Worm (Caenorhabditis elegans) whole organism, L4 larva: Measurements from ENCODE around the gene clec-218.

Experiments
- F37D6.2 ChIP-seq: sonication (generic microtip); optimal IDR thresholded peaks from 2 replicates; lab custom pipeline; 2016; ENCODE audit warnings: mild to moderate bottlenecking, missing genetic modification characterization, missing compliant biosample characterization
- F44E2.7 ChIP-seq: fragments of 200-800 bp; sonication (Bioruptor generic); IDR thresholded peaks from 2 replicates; pipeline ENCODE4 v2.1.2; 2022; ENCODE audit warnings: missing genetic modification characterization, missing compliant biosample characterization
- F49E8.2 ChIP-seq: sonication (generic microtip); optimal IDR thresholded peaks from 2 replicates; lab custom pipeline; 2016; ENCODE audit warnings: missing compliant biosample characterization, mild to moderate bottlenecking, missing genetic modification characterization, borderline replicate concordance
- R02D3.7 ChIP-seq: fragments of 150-350 bp; sonication (generic microtip); optimal IDR thresholded peaks from 3 replicates; lab custom pipeline; 2014; ENCODE audit warnings: missing biosample characterization, missing genetic modification characterization
- T20F7.1 ChIP-seq: fragments of 200-800 bp; sonication (Bioruptor generic); optimal IDR thresholded peaks from 2 replicates; lab custom pipeline; 2018; ENCODE audit warnings: mild to moderate bottlenecking, missing genetic modification characterization, missing compliant biosample characterization
- T26A8.4 ChIP-seq: fragments of 200-800 bp; sonication (Bioruptor generic); IDR thresholded peaks from 2 replicates; pipeline ENCODE4 v1.3.6; 2022; ENCODE audit warnings: missing genetic modification characterization, missing compliant biosample characterization
- Y75B8A.6 ChIP-seq: fragments of 200-800 bp; sonication (Bioruptor generic); IDR thresholded peaks from 2 replicates; pipeline ENCODE4 v1.3.6; 2022; ENCODE audit warnings: missing genetic modification reagents, missing genetic modification characterization, missing compliant biosample characterization
- ZK546.5 ChIP-seq, 2 experiments: sonication (generic microtip); optimal IDR thresholded peaks; 2 replicates each; lab custom pipeline; 2017; ENCODE audit warnings: missing biosample characterization in 2 of 2, missing genetic modification characterization in 2 of 2
- aha-1 ChIP-seq: fragments of 150-350 bp; peaks from one replicate; lab custom pipeline; 2014; ENCODE audit warnings: missing biosample characterization, missing genetic modification characterization
- ceh-82 ChIP-seq: sonication (generic microtip); optimal IDR thresholded peaks from 2 replicates; lab custom pipeline; 2017; ENCODE audit warnings: missing biosample characterization, missing genetic modification characterization
- cey-2 ChIP-seq: sonication (generic microtip); optimal IDR thresholded peaks from 3 replicates; lab custom pipeline; 2017; ENCODE audit warnings: missing genetic modification characterization, mild to moderate bottlenecking, missing compliant biosample characterization, antibody characterized with exemption, borderline replicate concordance; ENCODE audit not compliant: insufficient read depth
- ctbp-1 ChIP-seq: fragments of 200-800 bp; sonication (Bioruptor generic); IDR thresholded peaks from 2 replicates; pipeline ENCODE4 v1.3.6; 2022; ENCODE audit warnings: missing genetic modification reagents, missing genetic modification characterization, missing compliant biosample characterization
- daf-16 ChIP-seq, 3 experiments: sonication (generic microtip); optimal IDR thresholded peaks; 2 replicates each; lab custom pipeline; 2016 to 2017; ENCODE audit warnings: missing genetic modification characterization in 3 of 3, missing genetic modification reagents in 3 of 3, mild to moderate bottlenecking in 2 of 3, missing compliant biosample characterization in 2 of 3, missing biosample characterization in 1 of 3, moderate library complexity in 1 of 3
- dmd-6 ChIP-seq: fragments of 200-800 bp; sonication (Bioruptor generic); IDR thresholded peaks from 2 replicates; pipeline ENCODE4 v1.3.6; 2022; ENCODE audit warnings: missing genetic modification reagents, missing genetic modification characterization, missing compliant biosample characterization
- dmd-8 ChIP-seq: fragments of 200-800 bp; sonication (Bioruptor generic); IDR thresholded peaks from 2 replicates; pipeline ENCODE4 v1.3.6; 2022; ENCODE audit warnings: missing genetic modification characterization, missing compliant biosample characterization
- duxl-1 ChIP-seq: sonication (generic microtip); optimal IDR thresholded peaks from 2 replicates; lab custom pipeline; 2016; ENCODE audit warnings: mild to moderate bottlenecking, missing genetic modification characterization, moderate library complexity, missing compliant biosample characterization; ENCODE audit not compliant: poor library complexity
- dve-1 ChIP-seq: sonication (generic microtip); optimal IDR thresholded peaks from 2 replicates; lab custom pipeline; 2017; ENCODE audit warnings: antibody characterized with exemption, mild to moderate bottlenecking, missing genetic modification characterization, missing compliant biosample characterization; ENCODE audit not compliant: insufficient read depth
- fkh-10 ChIP-seq: fragments of 150-350 bp; optimal IDR thresholded peaks from 2 replicates; lab custom pipeline; 2014; ENCODE audit warnings: missing biosample characterization, missing genetic modification reagents, missing genetic modification characterization
- fos-1 ChIP-seq: fragments of 150-350 bp; optimal IDR thresholded peaks from 2 replicates; lab custom pipeline; 2014; ENCODE audit warnings: missing biosample characterization, missing genetic modification characterization
- hlh-11 ChIP-seq: fragments of 200-800 bp; sonication (Bioruptor generic); optimal IDR thresholded peaks from 2 replicates; lab custom pipeline; 2018; ENCODE audit warnings: mild to moderate bottlenecking, missing genetic modification characterization, missing compliant biosample characterization
- lim-7 ChIP-seq: fragments of 200-800 bp; sonication (Bioruptor generic); IDR thresholded peaks from 2 replicates; pipeline ENCODE4 v1.3.6; 2022; ENCODE audit warnings: missing genetic modification characterization, missing compliant biosample characterization
- lin-1 ChIP-seq: fragments of 200-800 bp; sonication (Bioruptor generic); IDR thresholded peaks from 2 replicates; pipeline ENCODE4 v1.3.6; 2022; ENCODE audit warnings: missing genetic modification reagents, missing genetic modification characterization, missing compliant biosample characterization
- lin-29 ChIP-seq: fragments of 200-800 bp; sonication (Bioruptor generic); IDR thresholded peaks from 2 replicates; pipeline ENCODE4 v1.3.6; 2022; ENCODE audit warnings: missing genetic modification reagents, missing genetic modification characterization, missing compliant biosample characterization
- lsy-2 ChIP-seq, 2 experiments: fragments of 150-350 bp in 1 of 2; sonication (generic microtip) in 1 of 2; optimal IDR thresholded peaks; 2 replicates each; lab custom pipeline; 2014 to 2017; ENCODE audit warnings: missing biosample characterization in 2 of 2, missing genetic modification characterization in 2 of 2
- madf-5 ChIP-seq, 2 experiments: fragments of 200-800 bp; sonication (Bioruptor generic); IDR thresholded peaks; 2 replicates each; pipeline ENCODE4 v1.3.6; 2022; ENCODE audit warnings: missing compliant biosample characterization in 2 of 2, missing genetic modification characterization in 2 of 2
- mep-1 ChIP-seq: fragments of 150-350 bp; sonication (generic microtip); optimal IDR thresholded peaks from 3 replicates; lab custom pipeline; 2014; ENCODE audit warnings: missing biosample characterization, missing genetic modification characterization
- mxl-3 ChIP-seq: fragments of 200-800 bp; sonication (Bioruptor generic); optimal IDR thresholded peaks from 2 replicates; lab custom pipeline; 2018; ENCODE audit warnings: mild to moderate bottlenecking, missing genetic modification characterization, missing compliant biosample characterization
- nhr-10 ChIP-seq: fragments of 150-350 bp; optimal IDR thresholded peaks from 2 replicates; lab custom pipeline; 2014; ENCODE audit warnings: missing biosample characterization, missing genetic modification characterization
- nhr-28 ChIP-seq: fragments of 150-350 bp; optimal IDR thresholded peaks from 2 replicates; lab custom pipeline; 2014; ENCODE audit warnings: missing biosample characterization, missing genetic modification characterization
- nhr-42 ChIP-seq: fragments of 200-800 bp; sonication (Bioruptor generic); IDR thresholded peaks from 2 replicates; pipeline ENCODE4 v1.3.6; 2022; ENCODE audit warnings: missing genetic modification characterization, missing compliant biosample characterization
- nhr-48 ChIP-seq: sonication (generic microtip); optimal IDR thresholded peaks from 2 replicates; lab custom pipeline; 2016; ENCODE audit warnings: mild to moderate bottlenecking, missing genetic modification characterization, missing compliant biosample characterization
- nhr-77 ChIP-seq: fragments of 150-350 bp; optimal IDR thresholded peaks from 2 replicates; lab custom pipeline; 2014; ENCODE audit warnings: missing biosample characterization, missing genetic modification characterization
- pqm-1 ChIP-seq: sonication (generic microtip); optimal IDR thresholded peaks from 2 replicates; lab custom pipeline; 2017; ENCODE audit warnings: missing biosample characterization, missing genetic modification characterization
- saeg-2 ChIP-seq: fragments of 200-800 bp; sonication (Bioruptor generic); IDR thresholded peaks from 2 replicates; pipeline ENCODE4 v1.3.6; 2022; ENCODE audit warnings: missing genetic modification reagents, missing genetic modification characterization, missing compliant biosample characterization
- sdz-12 ChIP-seq: fragments of 200-800 bp; sonication (Bioruptor generic); optimal IDR thresholded peaks from 2 replicates; lab custom pipeline; 2018; ENCODE audit warnings: mild to moderate bottlenecking, missing genetic modification characterization, missing compliant biosample characterization
- set-16 ChIP-seq: fragments of 200-800 bp; sonication (Bioruptor generic); IDR thresholded peaks from 2 replicates; pipeline ENCODE4 v1.3.6; 2022; ENCODE audit warnings: missing genetic modification reagents, missing genetic modification characterization, missing compliant biosample characterization
- snpc-1.2 ChIP-seq: fragments of 200-800 bp; sonication (Bioruptor generic); IDR thresholded peaks from 2 replicates; pipeline ENCODE4 v1.3.6; 2022; ENCODE audit warnings: missing genetic modification reagents, missing genetic modification characterization, missing compliant biosample characterization
- unc-130 ChIP-seq: sonication (generic microtip); optimal IDR thresholded peaks from 2 replicates; lab custom pipeline; 2016; ENCODE audit warnings: missing genetic modification reagents, missing genetic modification characterization, missing compliant biosample characterization
- unc-62 ChIP-seq, 3 experiments: fragments of 150-350 bp in 1 of 3; sonication (generic microtip); optimal IDR thresholded peaks in 2 of 3; peaks in 1 of 3; 1 replicate in 1 of 3; 2 replicates in 2 of 3; lab custom pipeline; 2014 to 2017; ENCODE audit warnings: missing biosample characterization in 3 of 3, missing genetic modification characterization in 3 of 3, missing genetic modification reagents in 3 of 3, missing genotype in 1 of 3
- vab-7 ChIP-seq: fragments of 200-800 bp; sonication (Bioruptor generic); IDR thresholded peaks from 2 replicates; pipeline ENCODE4 v1.3.6; 2022; ENCODE audit warnings: missing genetic modification reagents, missing genetic modification characterization, missing compliant biosample characterization
- zag-1 ChIP-seq: fragments of 150-350 bp; optimal IDR thresholded peaks from 2 replicates; lab custom pipeline; 2014; ENCODE audit warnings: missing biosample characterization, missing genetic modification characterization
- zfp-2 ChIP-seq: sonication (generic microtip); optimal IDR thresholded peaks from 2 replicates; lab custom pipeline; 2016; ENCODE audit warnings: mild to moderate bottlenecking, missing genetic modification characterization, missing compliant biosample characterization
- zfp-3 ChIP-seq: fragments of 200-800 bp; sonication (Bioruptor generic); conservative IDR thresholded peaks from 2 replicates; pipeline ENCODE4 v1.3.6; 2022; ENCODE audit warnings: missing genetic modification reagents, missing genetic modification characterization, missing compliant biosample characterization
- ztf-11 ChIP-seq: fragments of 150-350 bp; optimal IDR thresholded peaks from 2 replicates; lab custom pipeline; 2014; ENCODE audit warnings: missing biosample characterization, missing genetic modification characterization
- ztf-7 ChIP-seq: fragments of 150-350 bp; optimal IDR thresholded peaks from 2 replicates; lab custom pipeline; 2014; ENCODE audit warnings: missing biosample characterization, missing genetic modification characterization

Gene clec-218

DNA sequence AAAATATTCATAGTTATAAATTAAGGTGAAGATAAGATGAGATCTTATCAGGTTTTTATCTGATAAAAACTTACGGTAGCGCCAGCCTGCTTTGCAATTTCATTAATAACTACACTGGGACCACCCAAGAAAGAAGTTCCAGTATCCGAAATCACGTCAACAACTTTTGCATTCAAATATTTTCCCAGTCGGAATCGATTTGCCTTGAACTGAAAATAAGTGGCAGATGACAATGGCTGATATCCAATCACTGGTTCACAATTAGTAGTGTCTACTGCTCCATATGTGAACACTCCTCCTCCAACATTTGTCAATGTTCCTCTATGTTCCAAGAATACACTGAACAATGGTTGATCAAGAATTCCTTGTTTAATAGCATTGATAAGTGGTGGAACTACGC, 41.5 kb upstream of the clec-218 start, which contains the start of gene F21F8.5:
F21F8.5 (minus strand) TSS at position 101 of the 400 bp plus-strand sequence.
- no peak for TF ChIP-seq aha-1 (tag; lab: Kevin White, UChicago)
- TF ChIP-seq unc-62 (GFP tag; optimal IDR thresholded peaks at IDR 0.05 in 1 of 2; lab: Kevin White, UChicago) = peak in 1 of 2 experiments; percentile 32
- TF ChIP-seq unc-62 (tag; optimal IDR thresholded peaks at IDR 0.05; lab: Kevin White, UChicago) = no peak

ce11 chrV:8267275-8267674, 40.5 kb upstream of the clec-218 start:
- TF ChIP-seq nhr-28 (tag; lab: Kevin White, UChicago) (peak; percentile 75), dmd-6 (GFP tag; lab: Robert Waterston, UW) (peak; percentile 80), dmd-8 (GFP tag; lab: Robert Waterston, UW) (no peak), unc-62 (GFP tag; optimal IDR thresholded peaks at IDR 0.05 in 1 of 2; lab: Kevin White, UChicago) (peak in 1 of 2 experiments; percentile 41), unc-62 (tag; optimal IDR thresholded peaks at IDR 0.05; lab: Kevin White, UChicago) (no peak), lsy-2 (tag; optimal IDR thresholded peaks at IDR 0.05; lab: Kevin White, UChicago) (no peak), mep-1 (peak; percentile 69), fkh-10 (no peak), pqm-1 (peak; percentile 93), lim-7 (GFP tag; lab: Robert Waterston, UW) (no peak), ztf-7 (tag; lab: Kevin White, UChicago) (peak; percentile 89), nhr-48 (tag; lab: Kevin White, UChicago) (peak; percentile 28), sdz-12 (GFP tag; lab: Kevin White, UChicago) (no peak), fos-1 (tag; lab: Kevin White, UChicago) (peak; percentile 31), T20F7.1 (GFP tag; lab: Kevin White, UChicago) (peak; percentile 40), daf-16 (GFP tag; optimal IDR thresholded peaks at IDR 0.05; lab: Kevin White, UChicago) (no peak), daf-16 (tag; optimal IDR thresholded peaks at IDR 0.05; lab: Kevin White, UChicago) (peak; percentile 67), lin-1 (GFP tag; lab: Robert Waterston, UW) (0 out of 2 replicates have a peak, but pooled peaks have one; percentile 55), nhr-10 (tag; lab: Kevin White, UChicago) (peak; percentile 32), set-16 (GFP tag; lab: Robert Waterston, UW) (no peak), dve-1 (tag; lab: Kevin White, UChicago) (peak; percentile 76), zfp-2 (tag; lab: Kevin White, UChicago) (no peak), nhr-77 (tag; lab: Kevin White, UChicago) (peak; percentile 92), hlh-11 (tag; lab: Kevin White, UChicago) (peak; percentile 54)

ce11 chrV:8268902-8269301, 38.8 kb upstream of the clec-218 start, which contains the start of the genes asp-6 and asp-12:
TSS of gene asp-6 (minus strand) at chrV:8268937.
TSS of gene asp-12 (plus strand) at chrV:8269210.
- TF ChIP-seq nhr-28 (tag; lab: Kevin White, UChicago) (peak; percentile 80), T26A8.4 (GFP tag; lab: Robert Waterston, UW) (no peak), daf-16 (GFP tag; optimal IDR thresholded peaks at IDR 0.05; lab: Kevin White, UChicago) (no peak), daf-16 (tag; optimal IDR thresholded peaks at IDR 0.05; lab: Kevin White, UChicago) (peak; percentile 64), nhr-77 (tag; lab: Kevin White, UChicago) (peak; percentile 78), vab-7 (GFP tag; lab: Robert Waterston, UW) (no peak), ceh-82 (tag; lab: Kevin White, UChicago) (no peak), F49E8.2 (tag; lab: Kevin White, UChicago) (no peak), F37D6.2 (tag; lab: Kevin White, UChicago) (no peak), duxl-1 (no peak), saeg-2 (GFP tag; lab: Robert Waterston, UW) (no peak), fos-1 (tag; lab: Kevin White, UChicago) (no peak), zfp-3 (no peak), ZK546.5 (tag; optimal IDR thresholded peaks at IDR 0.05; lab: Kevin White, UChicago) (no peak), snpc-1.2 (GFP tag; lab: Robert Waterston, UW) (no peak), ctbp-1 (GFP tag; lab: Robert Waterston, UW) (no peak), madf-5 (GFP tag; IDR thresholded peaks at IDR 0.05; lab: Robert Waterston, UW) (no peak), lin-29 (GFP tag; lab: Robert Waterston, UW) (no peak), Y75B8A.6 (GFP tag; lab: Robert Waterston, UW) (0 out of 2 replicates have a peak, but pooled peaks have one; percentile 6), zfp-2 (tag; lab: Kevin White, UChicago) (no peak), F44E2.7 (no peak), ztf-11 (no peak), unc-130 (GFP tag; lab: Kevin White, UChicago) (no peak), T20F7.1 (GFP tag; lab: Kevin White, UChicago) (no peak), mxl-3 (no peak), zag-1 (tag; lab: Kevin White, UChicago) (no peak), R02D3.7 (tag; lab: Kevin White, UChicago) (no peak), cey-2 (no peak), nhr-42 (GFP tag; lab: Robert Waterston, UW) (no peak)
